Worm (Caenorhabditis elegans) whole organism, L4 larva: ENCODE data around the gene srj-22.

Experiments used
- D1046.2 ChIP-seq: fragments of 200-800 bp; sonication (Bioruptor generic); IDR thresholded peaks from 2 replicates; pipeline ENCODE4 v1.3.6; 2022; ENCODE audit warnings: missing genetic modification characterization, missing compliant biosample characterization
- F49E8.2 ChIP-seq: sonication (generic microtip); optimal IDR thresholded peaks from 2 replicates; lab custom pipeline; 2016; ENCODE audit warnings: missing compliant biosample characterization, mild to moderate bottlenecking, missing genetic modification characterization, borderline replicate concordance
- R02D3.7 ChIP-seq: fragments of 150-350 bp; sonication (generic microtip); optimal IDR thresholded peaks from 3 replicates; lab custom pipeline; 2014; ENCODE audit warnings: missing biosample characterization, missing genetic modification characterization
- T26A8.4 ChIP-seq: fragments of 200-800 bp; sonication (Bioruptor generic); IDR thresholded peaks from 2 replicates; pipeline ENCODE4 v1.3.6; 2022; ENCODE audit warnings: missing genetic modification characterization, missing compliant biosample characterization
- Y48G9A.11 ChIP-seq: fragments of 200-800 bp; sonication (Bioruptor generic); IDR thresholded peaks from 2 replicates; pipeline ENCODE4 v1.3.6; 2022; ENCODE audit warnings: missing genetic modification reagents, missing genetic modification characterization, missing compliant biosample characterization
- Y5F2A.4 ChIP-seq: fragments of 200-800 bp; sonication (Bioruptor generic); optimal IDR thresholded peaks from 2 replicates; lab custom pipeline; 2018; ENCODE audit warnings: mild to moderate bottlenecking, missing genetic modification characterization, missing compliant biosample characterization
- aha-1 ChIP-seq: fragments of 150-350 bp; peaks from one replicate; lab custom pipeline; 2014; ENCODE audit warnings: missing biosample characterization, missing genetic modification characterization
- ama-1 ChIP-seq: fragments of 150-350 bp; optimal IDR thresholded peaks from 2 replicates; lab custom pipeline; 2014; ENCODE audit warnings: inconsistent platforms, mixed read lengths
- arid-1 ChIP-seq: fragments of 200-800 bp; sonication (Bioruptor generic); conservative IDR thresholded peaks from 2 replicates; pipeline ENCODE4 v1.3.6; 2022; ENCODE audit warnings: missing genetic modification reagents, missing genetic modification characterization, missing compliant biosample characterization
- ceh-32 ChIP-seq: sonication (generic microtip); optimal IDR thresholded peaks from 2 replicates; lab custom pipeline; 2016; ENCODE audit warnings: mild to moderate bottlenecking, missing genetic modification characterization, missing compliant biosample characterization; ENCODE audit not compliant: poor library complexity
- ceh-62 ChIP-seq: sonication (generic microtip); optimal IDR thresholded peaks from 2 replicates; lab custom pipeline; 2017; ENCODE audit warnings: missing biosample characterization, missing genetic modification characterization
- ces-1 ChIP-seq: fragments of 150-350 bp; sonication (generic microtip); optimal IDR thresholded peaks from 4 replicates; lab custom pipeline; 2014; ENCODE audit warnings: missing biosample characterization, missing genetic modification reagents, missing genetic modification characterization
- cey-2 ChIP-seq: sonication (generic microtip); optimal IDR thresholded peaks from 3 replicates; lab custom pipeline; 2017; ENCODE audit warnings: missing genetic modification characterization, mild to moderate bottlenecking, missing compliant biosample characterization, antibody characterized with exemption, borderline replicate concordance; ENCODE audit not compliant: insufficient read depth
- ctbp-1 ChIP-seq: fragments of 200-800 bp; sonication (Bioruptor generic); IDR thresholded peaks from 2 replicates; pipeline ENCODE4 v1.3.6; 2022; ENCODE audit warnings: missing genetic modification reagents, missing genetic modification characterization, missing compliant biosample characterization
- daf-19 ChIP-seq: fragments of 200-800 bp; sonication (Bioruptor generic); conservative IDR thresholded peaks from 2 replicates; pipeline ENCODE4 v1.3.6; 2022; ENCODE audit warnings: missing genetic modification characterization, missing compliant biosample characterization
- daf-8 ChIP-seq: fragments of 200-800 bp; sonication (Bioruptor generic); IDR thresholded peaks from 2 replicates; pipeline ENCODE4 v1.3.6; 2022; ENCODE audit warnings: missing genetic modification characterization, missing compliant biosample characterization
- dpl-1 ChIP-seq: fragments of 150-350 bp; optimal IDR thresholded peaks from 2 replicates; lab custom pipeline; 2014; ENCODE audit warnings: missing biosample characterization, missing genetic modification reagents, missing genetic modification characterization
- dve-1 ChIP-seq: sonication (generic microtip); optimal IDR thresholded peaks from 2 replicates; lab custom pipeline; 2017; ENCODE audit warnings: antibody characterized with exemption, mild to moderate bottlenecking, missing genetic modification characterization, missing compliant biosample characterization; ENCODE audit not compliant: insufficient read depth
- egl-43 ChIP-seq: fragments of 200-800 bp; sonication (Bioruptor generic); IDR thresholded peaks from 2 replicates; pipeline ENCODE4 v1.3.6; 2022; ENCODE audit warnings: missing genetic modification reagents, missing genetic modification characterization, missing compliant biosample characterization
- hif-1 ChIP-seq, 2 experiments: sonication (generic microtip); optimal IDR thresholded peaks; 2 replicates each; lab custom pipeline; 2016 to 2017; ENCODE audit warnings: missing compliant biosample characterization in 2 of 2, missing genetic modification characterization in 2 of 2, missing genetic modification reagents in 2 of 2, missing genotype in 2 of 2, mild to moderate bottlenecking in 1 of 2
- hlh-30 ChIP-seq: sonication (generic microtip); optimal IDR thresholded peaks from 2 replicates; lab custom pipeline; 2017; ENCODE audit warnings: antibody characterized with exemption, mild to moderate bottlenecking, missing genetic modification characterization, missing compliant biosample characterization; ENCODE audit not compliant: insufficient read depth
- hmg-1.1 ChIP-seq: fragments of 200-800 bp; sonication (Bioruptor generic); IDR thresholded peaks from 2 replicates; pipeline ENCODE4 v1.3.6; 2022; ENCODE audit warnings: missing genetic modification reagents, missing genetic modification characterization, missing compliant biosample characterization
- jun-1 ChIP-seq: fragments of 150-350 bp; optimal IDR thresholded peaks from 2 replicates; lab custom pipeline; 2014; ENCODE audit warnings: missing biosample characterization, missing genetic modification reagents, missing genetic modification characterization
- lim-7 ChIP-seq: fragments of 200-800 bp; sonication (Bioruptor generic); IDR thresholded peaks from 2 replicates; pipeline ENCODE4 v1.3.6; 2022; ENCODE audit warnings: missing genetic modification characterization, missing compliant biosample characterization
- lin-1 ChIP-seq: fragments of 200-800 bp; sonication (Bioruptor generic); IDR thresholded peaks from 2 replicates; pipeline ENCODE4 v1.3.6; 2022; ENCODE audit warnings: missing genetic modification reagents, missing genetic modification characterization, missing compliant biosample characterization
- lin-29 ChIP-seq: fragments of 200-800 bp; sonication (Bioruptor generic); IDR thresholded peaks from 2 replicates; pipeline ENCODE4 v1.3.6; 2022; ENCODE audit warnings: missing genetic modification reagents, missing genetic modification characterization, missing compliant biosample characterization
- lin-38 ChIP-seq: fragments of 200-800 bp; sonication (Bioruptor generic); IDR thresholded peaks from 2 replicates; pipeline ENCODE4 v1.3.6; 2022; ENCODE audit warnings: missing genetic modification reagents, missing genetic modification characterization, missing compliant biosample characterization
- lsy-2 ChIP-seq, 2 experiments: fragments of 150-350 bp in 1 of 2; sonication (generic microtip) in 1 of 2; optimal IDR thresholded peaks; 2 replicates each; lab custom pipeline; 2014 to 2017; ENCODE audit warnings: missing biosample characterization in 2 of 2, missing genetic modification characterization in 2 of 2
- madf-9 ChIP-seq: fragments of 200-800 bp; sonication (Bioruptor generic); conservative IDR thresholded peaks from 2 replicates; pipeline ENCODE4 v1.3.6; 2022; ENCODE audit warnings: missing genetic modification reagents, missing genetic modification characterization, missing compliant biosample characterization
- mdt-29 ChIP-seq: fragments of 200-800 bp; sonication (Bioruptor generic); IDR thresholded peaks from 2 replicates; pipeline ENCODE4 v1.3.6; 2022; ENCODE audit warnings: missing genetic modification reagents, missing genetic modification characterization, missing compliant biosample characterization
- mep-1 ChIP-seq: fragments of 150-350 bp; sonication (generic microtip); optimal IDR thresholded peaks from 3 replicates; lab custom pipeline; 2014; ENCODE audit warnings: missing biosample characterization, missing genetic modification characterization
- mes-2 ChIP-seq: sonication (generic microtip); optimal IDR thresholded peaks from 2 replicates; lab custom pipeline; 2016; ENCODE audit warnings: missing genotype, mild to moderate bottlenecking, missing genetic modification characterization, missing compliant biosample characterization; ENCODE audit not compliant: poor library complexity, severe bottlenecking
- mxl-2 ChIP-seq: fragments of 200-800 bp; sonication (Bioruptor generic); conservative IDR thresholded peaks from 2 replicates; pipeline ENCODE4 v1.3.6; 2022; ENCODE audit warnings: missing genetic modification reagents, missing genetic modification characterization, missing compliant biosample characterization
- nhr-102 ChIP-seq: sonication (generic microtip); optimal IDR thresholded peaks from 2 replicates; lab custom pipeline; 2016; ENCODE audit warnings: mild to moderate bottlenecking, missing genetic modification characterization, moderate library complexity, missing compliant biosample characterization
- nhr-25 ChIP-seq: sonication (generic microtip); optimal IDR thresholded peaks from 2 replicates; lab custom pipeline; 2017; ENCODE audit warnings: missing genetic modification characterization, mild to moderate bottlenecking, missing compliant biosample characterization, antibody characterized with exemption, moderate library complexity, borderline replicate concordance; ENCODE audit not compliant: insufficient read depth
- nhr-42 ChIP-seq: fragments of 200-800 bp; sonication (Bioruptor generic); IDR thresholded peaks from 2 replicates; pipeline ENCODE4 v1.3.6; 2022; ENCODE audit warnings: missing genetic modification characterization, missing compliant biosample characterization
- nhr-48 ChIP-seq: sonication (generic microtip); optimal IDR thresholded peaks from 2 replicates; lab custom pipeline; 2016; ENCODE audit warnings: mild to moderate bottlenecking, missing genetic modification characterization, missing compliant biosample characterization
- nhr-76 ChIP-seq: fragments of 150-350 bp; optimal IDR thresholded peaks from 2 replicates; lab custom pipeline; 2014; ENCODE audit warnings: missing biosample characterization, missing genetic modification characterization
- nhr-77 ChIP-seq: fragments of 150-350 bp; optimal IDR thresholded peaks from 2 replicates; lab custom pipeline; 2014; ENCODE audit warnings: missing biosample characterization, missing genetic modification characterization
- pqm-1 ChIP-seq: sonication (generic microtip); optimal IDR thresholded peaks from 2 replicates; lab custom pipeline; 2017; ENCODE audit warnings: missing biosample characterization, missing genetic modification characterization
- rbr-2 ChIP-seq: sonication (generic microtip); optimal IDR thresholded peaks from 2 replicates; lab custom pipeline; 2016; ENCODE audit warnings: missing genotype, missing genetic modification characterization, missing compliant biosample characterization
- sdz-12 ChIP-seq: fragments of 200-800 bp; sonication (Bioruptor generic); optimal IDR thresholded peaks from 2 replicates; lab custom pipeline; 2018; ENCODE audit warnings: mild to moderate bottlenecking, missing genetic modification characterization, missing compliant biosample characterization
- skn-1 ChIP-seq: fragments of 150-350 bp; optimal IDR thresholded peaks from 2 replicates; lab custom pipeline; 2014; ENCODE audit warnings: missing biosample characterization, missing genetic modification characterization
- snpc-1.2 ChIP-seq: fragments of 200-800 bp; sonication (Bioruptor generic); IDR thresholded peaks from 2 replicates; pipeline ENCODE4 v1.3.6; 2022; ENCODE audit warnings: missing genetic modification reagents, missing genetic modification characterization, missing compliant biosample characterization
- vab-7 ChIP-seq: fragments of 200-800 bp; sonication (Bioruptor generic); IDR thresholded peaks from 2 replicates; pipeline ENCODE4 v1.3.6; 2022; ENCODE audit warnings: missing genetic modification reagents, missing genetic modification characterization, missing compliant biosample characterization
- zfp-2 ChIP-seq: sonication (generic microtip); optimal IDR thresholded peaks from 2 replicates; lab custom pipeline; 2016; ENCODE audit warnings: mild to moderate bottlenecking, missing genetic modification characterization, missing compliant biosample characterization
- zfp-3 ChIP-seq: fragments of 200-800 bp; sonication (Bioruptor generic); conservative IDR thresholded peaks from 2 replicates; pipeline ENCODE4 v1.3.6; 2022; ENCODE audit warnings: missing genetic modification reagents, missing genetic modification characterization, missing compliant biosample characterization
- ztf-11 ChIP-seq: fragments of 150-350 bp; optimal IDR thresholded peaks from 2 replicates; lab custom pipeline; 2014; ENCODE audit warnings: missing biosample characterization, missing genetic modification characterization

srj-22 gene

DNA sequence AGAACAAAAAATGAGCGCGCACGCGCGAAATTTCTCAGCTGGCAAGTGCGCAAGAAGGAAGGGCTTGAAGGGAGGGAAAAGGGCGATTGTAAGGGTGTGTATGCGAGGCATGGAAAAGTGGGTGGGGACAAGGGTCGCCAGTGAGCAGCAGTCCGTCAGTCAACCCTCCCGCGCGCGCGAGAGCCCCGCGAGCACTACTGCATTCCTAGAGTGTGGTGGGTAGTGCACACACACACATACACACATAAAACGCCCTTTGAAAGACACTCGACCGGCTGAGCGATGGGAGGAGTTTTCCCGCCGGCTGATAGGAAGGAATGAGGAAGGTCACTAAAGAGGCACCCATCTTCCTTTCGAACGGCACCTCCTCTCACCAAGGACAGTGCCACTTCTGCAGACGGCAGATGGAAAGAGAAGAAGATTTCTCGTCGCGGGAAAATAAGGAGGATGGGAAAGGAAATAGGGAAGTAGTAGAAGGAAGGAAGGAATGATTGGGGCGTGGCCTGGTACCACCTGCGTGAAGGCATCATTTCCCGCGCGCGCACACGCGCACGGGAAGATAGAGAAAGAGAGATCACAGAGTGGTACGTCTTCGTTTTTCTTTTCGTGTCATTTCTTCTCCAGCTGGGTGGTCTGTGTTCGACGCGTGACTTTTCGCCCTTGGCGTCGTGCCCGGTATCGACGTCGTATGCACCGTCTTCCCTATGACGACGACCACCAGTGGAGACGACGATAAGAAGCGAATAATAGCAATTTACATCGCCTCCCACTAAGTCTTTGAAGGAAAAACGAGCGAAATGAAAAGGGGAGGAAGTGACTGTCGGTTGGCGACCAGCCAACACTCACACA lies 26.5 kb downstream of the srj-22 start (continued):
- TF ChIP-seq nhr-25 = peak; percentile 92
- no peak for TF ChIP-seq hif-1 (tag; optimal IDR thresholded peaks at IDR 0.05; lab: Kevin White, UChicago)
- TF ChIP-seq jun-1 (tag; lab: Kevin White, UChicago) = no peak
- no peak for TF ChIP-seq daf-8
- TF ChIP-seq lin-38 (GFP tag; lab: Robert Waterston, UW) = no peak
- peak; percentile 31 for TF ChIP-seq mes-2 (tag; lab: Kevin White, UChicago)
- no peak for TF ChIP-seq nhr-76 (tag; lab: Kevin White, UChicago)
- no peak for TF ChIP-seq ceh-32 (tag; lab: Kevin White, UChicago)
- TF ChIP-seq cey-2 = peak; percentile 83
- peak; percentile 61; the same call in 1 of the 2 replicates for TF ChIP-seq egl-43 (GFP tag; lab: Robert Waterston, UW)
- TF ChIP-seq snpc-1.2 (GFP tag; lab: Robert Waterston, UW) = no peak
- no peak for TF ChIP-seq skn-1 (tag; lab: Kevin White, UChicago)
- no peak for TF ChIP-seq R02D3.7
- peak; percentile 15; the same call in 1 of the 2 replicates for TF ChIP-seq hmg-1.1 (GFP tag; lab: Robert Waterston, UW)
- TF ChIP-seq rbr-2 (tag; lab: Kevin White, UChicago) = peak; percentile 6
- TF ChIP-seq hlh-30 (tag; lab: Kevin White, UChicago) = peak; percentile 89
- peak; percentile 24 for TF ChIP-seq dpl-1 (GFP tag; lab: Kevin White, UChicago)
- no peak for TF ChIP-seq nhr-42 (GFP tag; lab: Robert Waterston, UW)
- TF ChIP-seq ces-1 (GFP tag; lab: Kevin White, UChicago) = no peak
- TF ChIP-seq D1046.2 (GFP tag; lab: Robert Waterston, UW) = no peak
- no peak for TF ChIP-seq ceh-62 (tag; lab: Kevin White, UChicago)
- TF ChIP-seq madf-9 (GFP tag; lab: Robert Waterston, UW) = no peak
- TF ChIP-seq nhr-102 (tag; lab: Kevin White, UChicago) = no peak
- no peak for TF ChIP-seq mxl-2
- TF ChIP-seq daf-19 (GFP tag; lab: Robert Waterston, UW) = no peak
- TF ChIP-seq zfp-3 (GFP tag; lab: Robert Waterston, UW) = no peak
- no peak for TF ChIP-seq lim-7 (GFP tag; lab: Robert Waterston, UW)
- no peak for TF ChIP-seq mdt-29
- no peak for TF ChIP-seq F49E8.2 (tag; lab: Kevin White, UChicago)
- no peak for TF ChIP-seq Y48G9A.11 (GFP tag; lab: Robert Waterston, UW)
- TF ChIP-seq sdz-12 = no peak
- TF ChIP-seq Y5F2A.4 (GFP tag; lab: Kevin White, UChicago) = no peak
- no peak for TF ChIP-seq pqm-1 (tag; lab: Kevin White, UChicago)
- TF ChIP-seq nhr-77 (tag; lab: Kevin White, UChicago) = no peak
- peak; percentile 33; the same call in 1 of the 2 replicates for TF ChIP-seq vab-7
- no peak for TF ChIP-seq arid-1 (GFP tag; lab: Robert Waterston, UW)
- no peak for TF ChIP-seq mep-1 (tag; lab: Kevin White, UChicago)
- TF ChIP-seq ama-1 (lab: Kevin White, UChicago) = no peak
- peak; percentile 99 for TF ChIP-seq aha-1 (tag; lab: Kevin White, UChicago)
- TF ChIP-seq ctbp-1 (GFP tag; lab: Robert Waterston, UW) = no peak
- no peak for TF ChIP-seq zfp-2 (tag; lab: Kevin White, UChicago)
- TF ChIP-seq T26A8.4 (GFP tag; lab: Robert Waterston, UW) = 0 out of 2 replicates have a peak, but pooled peaks have one; percentile 15
- TF ChIP-seq nhr-48 (tag; lab: Kevin White, UChicago) = peak; percentile 52
- TF ChIP-seq lin-29 (GFP tag; lab: Robert Waterston, UW) = no peak
- TF ChIP-seq dve-1 (tag; lab: Kevin White, UChicago) = no peak
- TF ChIP-seq ztf-11 (tag; lab: Kevin White, UChicago) = no peak
- peak; percentile 29 to 44 for TF ChIP-seq lsy-2 (tag; optimal IDR thresholded peaks at IDR 0.05; lab: Kevin White, UChicago)
- no peak; the same call in 1 of the 2 replicates for TF ChIP-seq lin-1 (GFP tag; lab: Robert Waterston, UW)
